Fruit fly (Drosophila melanogaster) whole organism, embryonic: ENCODE results near the gene rdog.

Experiments
- Abd-B ChIP-seq: fragments of 200-800 bp; sonication (Bioruptor generic); optimal IDR thresholded peaks from 2 replicates; lab custom pipeline; 2018; ENCODE audit warnings: missing biosample characterization, mild to moderate bottlenecking, missing genetic modification characterization, moderate library complexity
- Adf1 ChIP-seq: fragments of 200-800 bp; sonication (Bioruptor generic); IDR thresholded peaks from 2 replicates; pipeline ENCODE4 v1.3.6; 2022; ENCODE audit warnings: missing biosample characterization, missing genetic modification characterization
- CG11696 ChIP-seq: fragments of 200-800 bp; sonication (Bioruptor generic); IDR thresholded peaks from 2 replicates; pipeline ENCODE4 v1.3.6; 2022; ENCODE audit warnings: missing biosample characterization, missing genetic modification characterization
- CG12659 ChIP-seq: fragments of 200-800 bp; sonication (Bioruptor generic); optimal IDR thresholded peaks from 3 replicates; lab custom pipeline; 2017; ENCODE audit warnings: mild to moderate bottlenecking, missing biosample characterization, missing genetic modification reagents, missing genetic modification characterization
- CG12769 ChIP-seq: fragments of 200-800 bp; sonication (Bioruptor generic); optimal IDR thresholded peaks from 2 replicates; lab custom pipeline; 2019; ENCODE audit warnings: missing biosample characterization, mild to moderate bottlenecking, missing genetic modification characterization, moderate library complexity
- CG13424 ChIP-seq: fragments of 200-800 bp; sonication (Bioruptor generic); optimal IDR thresholded peaks from 2 replicates; lab custom pipeline; 2019; ENCODE audit warnings: missing biosample characterization, mild to moderate bottlenecking, missing genetic modification characterization, moderate library complexity
- CG14441 ChIP-seq: fragments of 200-800 bp; sonication (Bioruptor generic); IDR thresholded peaks from 2 replicates; pipeline ENCODE4 v1.3.6; 2022; ENCODE audit warnings: missing biosample characterization, missing genetic modification characterization
- CG14860 ChIP-seq: fragments of 200-800 bp; sonication (Bioruptor generic); IDR thresholded peaks from 3 replicates; pipeline ENCODE4 v1.3.6; 2022; ENCODE audit warnings: missing biosample characterization, missing genetic modification characterization; ENCODE audit not compliant: partially characterized antibody
- CG14965 ChIP-seq: fragments of 200-800 bp; sonication (Bioruptor generic); optimal IDR thresholded peaks from 2 replicates; lab custom pipeline; 2016; ENCODE audit warnings: missing biosample characterization, missing genetic modification characterization, borderline replicate concordance
- CG15073 ChIP-seq: fragments of 200-800 bp; sonication (Bioruptor generic); optimal IDR thresholded peaks from 2 replicates; lab custom pipeline; 2016; ENCODE audit warnings: missing biosample characterization, missing genetic modification characterization
- CG17186 ChIP-seq: fragments of 200-800 bp; sonication (Bioruptor generic); optimal IDR thresholded peaks from 3 replicates; lab custom pipeline; 2017; ENCODE audit warnings: missing biosample characterization, missing genetic modification reagents, missing genetic modification characterization
- CG17361 ChIP-seq: fragments of 200-800 bp; sonication (Bioruptor generic); IDR thresholded peaks from 3 replicates; pipeline ENCODE4 v1.3.6; 2022; ENCODE audit warnings: missing biosample characterization, missing genetic modification characterization
- CG17912 ChIP-seq: fragments of 200-800 bp; sonication (Bioruptor generic); optimal IDR thresholded peaks from 2 replicates; lab custom pipeline; 2018; ENCODE audit warnings: missing biosample characterization, mild to moderate bottlenecking, missing genetic modification characterization
- CG18764 ChIP-seq: fragments of 200-800 bp; sonication (Bioruptor generic); optimal IDR thresholded peaks from 3 replicates; lab custom pipeline; 2016; ENCODE audit warnings: missing biosample characterization, missing genetic modification characterization
- CG31388 ChIP-seq: fragments of 200-800 bp; sonication (Bioruptor generic); optimal IDR thresholded peaks from 2 replicates; lab custom pipeline; 2016; ENCODE audit warnings: missing biosample characterization, missing genetic modification characterization
- CG4617 ChIP-seq: fragments of 200-800 bp; sonication (Bioruptor generic); optimal IDR thresholded peaks from 3 replicates; lab custom pipeline; 2016; ENCODE audit warnings: missing biosample characterization, missing genetic modification characterization, borderline replicate concordance
- CG6254 ChIP-seq: fragments of 200-800 bp; sonication (Bioruptor generic); optimal IDR thresholded peaks from 3 replicates; lab custom pipeline; 2017; ENCODE audit warnings: mild to moderate bottlenecking, missing biosample characterization, missing genetic modification reagents, missing genetic modification characterization
- CG7839 ChIP-seq: fragments of 200-800 bp; sonication (Bioruptor generic); optimal IDR thresholded peaks from 3 replicates; lab custom pipeline; 2018; ENCODE audit warnings: missing biosample characterization, mild to moderate bottlenecking, missing genetic modification characterization, moderate library complexity
- CG8281 ChIP-seq: fragments of 200-800 bp; sonication (Bioruptor generic); optimal IDR thresholded peaks from 2 replicates; lab custom pipeline; 2018; ENCODE audit warnings: missing biosample characterization, mild to moderate bottlenecking, missing genetic modification characterization, moderate library complexity
- Dref ChIP-seq: fragments of 200-800 bp; sonication (Bioruptor generic); IDR thresholded peaks from 2 replicates; pipeline ENCODE4 v1.3.6; 2022; ENCODE audit warnings: missing biosample characterization, missing genetic modification characterization
- E2f1 ChIP-seq: fragments of 200-800 bp; sonication (Bioruptor generic); IDR thresholded peaks from 2 replicates; pipeline ENCODE4 v1.3.6; 2022; ENCODE audit warnings: missing biosample characterization, missing genetic modification characterization
- GATAe ChIP-seq: fragments of 200-800 bp; sonication (Bioruptor generic); conservative IDR thresholded peaks from 2 replicates; pipeline ENCODE4 v1.3.6; 2022; ENCODE audit warnings: missing biosample characterization, missing genetic modification characterization
- HLH54F ChIP-seq: fragments of 200-800 bp; sonication (Bioruptor generic); optimal IDR thresholded peaks from 3 replicates; lab custom pipeline; 2016; ENCODE audit warnings: missing biosample characterization, missing genetic modification characterization
- HLHmδ ChIP-seq: fragments of 200-800 bp; sonication (Bioruptor generic); optimal IDR thresholded peaks from 2 replicates; lab custom pipeline; 2018; ENCODE audit warnings: missing biosample characterization, mild to moderate bottlenecking, missing genetic modification characterization, moderate library complexity
- Hr3 ChIP-seq: fragments of 200-800 bp; sonication (Bioruptor generic); optimal IDR thresholded peaks from 3 replicates; lab custom pipeline; 2016; ENCODE audit warnings: missing biosample characterization, missing genetic modification characterization
- Hsf ChIP-seq: fragments of 200-800 bp; sonication (Bioruptor generic); optimal IDR thresholded peaks from 3 replicates; lab custom pipeline; 2016; ENCODE audit warnings: missing biosample characterization, missing genetic modification characterization
- Lhr ChIP-seq: fragments of 200-800 bp; sonication (Bioruptor generic); optimal IDR thresholded peaks from 3 replicates; lab custom pipeline; 2017; ENCODE audit warnings: mild to moderate bottlenecking, missing biosample characterization, missing genetic modification reagents, missing genetic modification characterization
- Nf-YB ChIP-seq: fragments of 200-800 bp; sonication (Bioruptor generic); optimal IDR thresholded peaks from 3 replicates; lab custom pipeline; 2019; ENCODE audit warnings: missing biosample characterization, mild to moderate bottlenecking, missing genetic modification characterization, moderate library complexity
- Scr ChIP-seq: fragments of 200-800 bp; sonication (Bioruptor generic); IDR thresholded peaks from 2 replicates; pipeline ENCODE4 v1.3.6; 2022; ENCODE audit warnings: missing biosample characterization, missing genetic modification characterization; ENCODE audit not compliant: partially characterized antibody
- Stat92E ChIP-seq, 3 experiments: fragments of >200 bp in 2 of 3; fragments of 200-800 bp in 1 of 3; sonication (Bioruptor generic) in 1 of 3; optimal IDR thresholded peaks; 2 replicates each; lab custom pipeline; 2017 to 2019; ENCODE audit warnings: missing biosample characterization in 3 of 3, missing genetic modification characterization in 3 of 3, mild to moderate bottlenecking in 1 of 3, moderate library complexity in 1 of 3
- Usf ChIP-seq: fragments of 200-800 bp; sonication (Bioruptor generic); optimal IDR thresholded peaks from 2 replicates; lab custom pipeline; 2017; ENCODE audit warnings: missing genotype, missing biosample characterization, missing genetic modification characterization
- br ChIP-seq: fragments of >200 bp; optimal IDR thresholded peaks from 2 replicates; lab custom pipeline; 2017
- chn ChIP-seq: fragments of 200-800 bp; sonication (Bioruptor generic); optimal IDR thresholded peaks from 2 replicates; lab custom pipeline; 2016; ENCODE audit warnings: missing biosample characterization, missing genetic modification characterization
- croc ChIP-seq: fragments of 200-800 bp; sonication (Bioruptor generic); conservative IDR thresholded peaks from 3 replicates; pipeline ENCODE4 v1.3.6; 2022; ENCODE audit warnings: missing biosample characterization, missing genetic modification characterization
- dati ChIP-seq: fragments of 200-800 bp; sonication (Bioruptor generic); IDR thresholded peaks from 2 replicates; pipeline ENCODE4 v1.3.6; 2022; ENCODE audit warnings: missing biosample characterization, missing genetic modification characterization
- fd102C ChIP-seq: fragments of 200-800 bp; sonication (Bioruptor generic); optimal IDR thresholded peaks from 2 replicates; lab custom pipeline; 2018; ENCODE audit warnings: missing biosample characterization, mild to moderate bottlenecking, missing genetic modification characterization, moderate library complexity
- gem ChIP-seq: fragments of 200-800 bp; sonication (Bioruptor generic); optimal IDR thresholded peaks from 2 replicates; lab custom pipeline; 2019; ENCODE audit warnings: missing biosample characterization, mild to moderate bottlenecking, missing genetic modification characterization, moderate library complexity
- gsb ChIP-seq: fragments of 200-800 bp; sonication (Bioruptor generic); IDR thresholded peaks from 2 replicates; pipeline ENCODE4 v1.3.6; 2022; ENCODE audit warnings: missing biosample characterization, missing genetic modification characterization
- ham ChIP-seq: fragments of 200-800 bp; sonication (Bioruptor generic); IDR thresholded peaks from 2 replicates; pipeline ENCODE4 v1.3.6; 2022; ENCODE audit warnings: missing biosample characterization, missing genetic modification characterization
- lilli ChIP-seq: fragments of 200-800 bp; sonication (Bioruptor generic); optimal IDR thresholded peaks from 3 replicates; lab custom pipeline; 2016; ENCODE audit warnings: missing biosample characterization, missing genetic modification characterization
- luna ChIP-seq: fragments of 200-800 bp; sonication (Bioruptor generic); optimal IDR thresholded peaks from 2 replicates; lab custom pipeline; 2016; ENCODE audit warnings: missing biosample characterization, missing genetic modification characterization
- nerfin-1 ChIP-seq: fragments of 200-800 bp; sonication (Bioruptor generic); optimal IDR thresholded peaks from 3 replicates; lab custom pipeline; 2019; ENCODE audit warnings: missing biosample characterization, mild to moderate bottlenecking, missing genetic modification characterization, moderate library complexity
- pb ChIP-seq: fragments of 200-800 bp; sonication (Bioruptor generic); optimal IDR thresholded peaks from 3 replicates; lab custom pipeline; 2016; ENCODE audit warnings: missing biosample characterization, missing genetic modification characterization
- slp2 ChIP-seq: fragments of 200-800 bp; sonication (Bioruptor generic); optimal IDR thresholded peaks from 2 replicates; lab custom pipeline; 2016; ENCODE audit warnings: missing biosample characterization, missing genetic modification characterization
- tap ChIP-seq: fragments of 200-800 bp; optimal IDR thresholded peaks from 3 replicates; lab custom pipeline; 2019; ENCODE audit warnings: missing biosample characterization, mild to moderate bottlenecking, missing genetic modification characterization, moderate library complexity
- z ChIP-seq: fragments of 200-800 bp; sonication (Bioruptor generic); IDR thresholded peaks from 3 replicates; pipeline ENCODE4 v1.3.6; 2022; ENCODE audit warnings: missing biosample characterization, missing genetic modification characterization
- zen ChIP-seq: fragments of 200-800 bp; sonication (Bioruptor generic); optimal IDR thresholded peaks from 3 replicates; lab custom pipeline; 2018; ENCODE audit warnings: missing biosample characterization, mild to moderate bottlenecking, missing genetic modification characterization, moderate library complexity
- zfh2 ChIP-seq: fragments of 200-800 bp; sonication (Bioruptor generic); optimal IDR thresholded peaks from 2 replicates; lab custom pipeline; 2016; ENCODE audit warnings: missing biosample characterization, missing genetic modification characterization

rdog gene

DNA sequence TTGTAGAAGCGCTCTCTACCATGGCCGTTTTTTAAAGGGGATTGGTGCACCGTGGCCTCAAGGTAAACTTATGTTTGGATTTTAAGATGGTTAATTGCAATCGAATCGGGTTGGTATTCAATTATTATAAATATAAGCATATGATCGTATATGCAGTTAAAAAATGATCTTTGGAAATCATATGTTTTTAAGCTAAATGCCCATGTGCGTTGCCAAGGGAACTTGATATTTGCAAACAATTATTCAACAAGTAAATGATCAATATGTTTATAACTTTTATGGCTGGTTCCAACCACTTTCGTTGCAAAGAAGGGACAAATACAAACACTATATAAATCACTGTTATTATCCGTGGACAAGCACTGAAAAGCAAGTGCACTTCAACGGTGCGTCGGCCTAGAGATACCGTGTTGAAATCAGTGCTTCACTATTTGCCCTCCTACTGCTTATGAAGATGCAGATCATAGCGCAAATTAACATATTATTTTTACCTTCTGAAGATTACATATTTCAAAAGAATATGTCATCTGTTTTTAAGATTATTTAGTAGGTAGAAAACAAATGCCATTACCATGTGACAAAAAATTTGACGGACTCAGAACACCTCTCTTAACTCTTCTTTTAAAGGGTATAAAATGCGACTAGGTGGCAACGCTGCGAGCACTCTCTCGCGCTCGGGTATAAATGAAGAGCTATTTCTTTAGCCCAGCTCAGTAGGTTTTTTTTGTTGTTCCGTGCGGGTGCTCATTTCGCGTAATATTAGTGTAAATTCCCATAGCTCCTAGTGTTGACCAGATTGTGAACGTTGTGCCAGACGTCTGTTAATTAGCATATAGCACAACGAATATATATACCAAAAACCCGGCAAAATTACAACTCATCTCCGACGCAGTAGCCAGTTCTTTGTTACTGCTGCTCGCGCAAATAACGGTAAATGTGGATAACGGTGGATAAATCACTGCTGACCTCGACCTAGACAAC is at the start of gene rdog (continued):
- TF ChIP-seq CG7839 (tag; lab: Kevin White, UChicago) (peak; percentile 88), lilli (GFP tag; lab: Kevin White, UChicago) (peak; percentile 88), Dref (GFP tag; lab: Robert Waterston, UW) (no peak), zfh2 (GFP tag; lab: Kevin White, UChicago) (peak; percentile 76), pb (GFP tag; lab: Kevin White, UChicago) (peak; percentile 28), Hr3 (GFP tag; lab: Kevin White, UChicago) (peak; percentile 73), tap (peak; percentile 73), gsb (GFP tag; lab: Robert Waterston, UW) (no peak), Lhr (GFP tag; lab: Kevin White, UChicago) (peak; percentile 34), Nf-YB (peak; percentile 55), CG15073 (GFP tag; lab: Kevin White, UChicago) (no peak), CG14441 (GFP tag; lab: Robert Waterston, UW) (peak; percentile 55), CG31388 (peak; percentile 65), CG18764 (GFP tag; lab: Kevin White, UChicago) (peak; percentile 62), CG8281 (tag; lab: Kevin White, UChicago) (peak; percentile 25), GATAe (GFP tag; lab: Robert Waterston, UW) (no peak), E2f1 (GFP tag; lab: Robert Waterston, UW) (no peak; the same call in 1 of the 2 replicates), luna (peak; percentile 47), CG14965 (no peak), croc (GFP tag; lab: Robert Waterston, UW) (peak; percentile 68), HLH54F (GFP tag; lab: Kevin White, UChicago) (peak; percentile 78), CG17912 (GFP tag; lab: Kevin White, UChicago) (no peak), CG14860 (GFP tag; lab: Robert Waterston, UW) (no peak), ham (GFP tag; lab: Robert Waterston, UW) (no peak), Stat92E (GFP tag; optimal IDR thresholded peaks at IDR 0.05; lab: Kevin White, UChicago) (peak in 1 of 3 experiments; percentile 89), Usf (peak; percentile 56), CG6254 (GFP tag; lab: Kevin White, UChicago) (peak; percentile 41), CG4617 (GFP tag; lab: Kevin White, UChicago) (peak; percentile 46), Adf1 (0 out of 2 replicates have a peak, but pooled peaks have one; percentile 40), dati (GFP tag; lab: Robert Waterston, UW) (no peak), z (GFP tag; lab: Robert Waterston, UW) (no peak; the same call in 2 of the 3 replicates), Hsf (GFP tag; lab: Kevin White, UChicago) (peak; percentile 82), Scr (0 out of 2 replicates have a peak, but pooled peaks have one; percentile 25), CG12659 (GFP tag; lab: Kevin White, UChicago) (peak; percentile 81), CG12769 (tag; lab: Kevin White, UChicago) (peak; percentile 77), CG11696 (GFP tag; lab: Robert Waterston, UW) (no peak), CG13424 (tag; lab: Kevin White, UChicago) (peak; percentile 77), gem (tag; lab: Kevin White, UChicago) (peak; percentile 86), CG17186 (peak; percentile 46), HLHmδ (no peak), br (lab: Kevin White, UChicago) (no peak), slp2 (GFP tag; lab: Kevin White, UChicago) (peak; percentile 70), Abd-B (GFP tag; lab: Kevin White, UChicago) (peak; percentile 88), nerfin-1 (peak; percentile 71), CG17361 (GFP tag; lab: Robert Waterston, UW) (peak; percentile 88), chn (GFP tag; lab: Kevin White, UChicago) (peak; percentile 88), zen (tag; lab: Kevin White, UChicago) (peak; percentile 77), fd102C (GFP tag; lab: Kevin White, UChicago) (peak; percentile 20)
